Fruit fly (Drosophila melanogaster): ENCODE measurements around the gene Cad96Ca.
A peak's percentile ranks its signal among the peaks of the same experiment; 100 is the strongest.

The Cad96Ca gene

DNA sequence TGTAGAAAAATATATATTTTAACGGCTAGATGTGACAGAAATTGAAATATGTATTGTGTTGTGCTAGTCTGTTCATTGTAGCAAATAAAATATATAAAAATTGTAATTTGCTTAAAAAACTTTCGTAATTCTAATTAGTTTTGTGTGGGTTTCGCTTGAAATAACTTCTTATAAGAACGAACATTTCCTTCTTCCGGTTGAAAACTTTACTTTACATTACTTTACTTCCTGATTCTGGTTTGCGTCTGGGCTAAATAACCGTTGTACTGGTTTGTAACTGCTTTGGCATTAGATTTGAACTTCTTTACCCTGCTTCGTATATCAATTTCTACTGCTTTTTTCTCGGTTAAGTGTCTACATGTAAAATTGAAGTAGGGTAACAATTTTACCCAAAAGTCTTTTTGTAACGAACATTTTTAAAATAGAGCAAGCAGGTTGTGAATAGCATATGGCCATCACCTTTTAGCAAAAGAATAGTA is 14.3 kb downstream of the Cad96Ca start, which contains the start of gene lobo (continued):
- TF ChIP-seq tap (tag; optimal IDR thresholded peaks at IDR 0.05), result no peak
- TF ChIP-seq MESR4 (GFP tag; optimal IDR thresholded peaks at IDR 0.05), result no peak
- TF ChIP-seq CG6254 (GFP tag; optimal IDR thresholded peaks at IDR 0.05), result no peak
- peak; percentile 36; the same call in 1 of the 3 replicates for TF ChIP-seq so (GFP tag; IDR thresholded peaks at IDR 0.05)
- TF ChIP-seq CG3847 (GFP tag; IDR thresholded peaks at IDR 0.05), result peak; percentile 79
- TF ChIP-seq NK7.1 (GFP tag; optimal IDR thresholded peaks at IDR 0.05), result peak; percentile 69
- TF ChIP-seq CG13424 (tag; optimal IDR thresholded peaks at IDR 0.05), result peak; percentile 67
- TF ChIP-seq CG4707 (GFP tag; optimal IDR thresholded peaks at IDR 0.05), result peak; percentile 8
- no peak for TF ChIP-seq Max (GFP tag; optimal IDR thresholded peaks at IDR 0.05)
- TF ChIP-seq CG3163 (GFP tag; optimal IDR thresholded peaks at IDR 0.05), result peak; percentile 54
- TF ChIP-seq CG17385 (GFP tag; optimal IDR thresholded peaks at IDR 0.05), result peak; percentile 59
- TF ChIP-seq dan (GFP tag; IDR thresholded peaks at IDR 0.05), result no peak
- peak; percentile 10 for TF ChIP-seq ftz-f1 (GFP tag; optimal IDR thresholded peaks at IDR 0.05)
- TF ChIP-seq CG6813 (GFP tag; optimal IDR thresholded peaks at IDR 0.05), result peak; percentile 29
- peak; percentile 4 for TF ChIP-seq sima (GFP tag; optimal IDR thresholded peaks at IDR 0.05)
- TF ChIP-seq phol (tag; optimal IDR thresholded peaks at IDR 0.05), result peak; percentile 75
- peak; percentile 55 for TF ChIP-seq CG2120 (GFP tag; optimal IDR thresholded peaks at IDR 0.05)
- TF ChIP-seq pros (GFP tag; optimal IDR thresholded peaks at IDR 0.05), result no peak
- TF ChIP-seq CG3726 (GFP tag; IDR thresholded peaks at IDR 0.05), result no peak
- TF ChIP-seq CG6175 (GFP tag; IDR thresholded peaks at IDR 0.05), result no peak
- TF ChIP-seq dmrt11E (tag; optimal IDR thresholded peaks at IDR 0.05), result peak; percentile 39
- TF ChIP-seq Usf (GFP tag; optimal IDR thresholded peaks at IDR 0.05), result peak; percentile 28
- TF ChIP-seq dimm (GFP tag; IDR thresholded peaks at IDR 0.05), result peak; percentile 53; the same call in 1 of the 2 replicates
- peak; percentile 95 for TF ChIP-seq ci (GFP tag; IDR thresholded peaks at IDR 0.05)
- peak; percentile 19 for TF ChIP-seq jing (GFP tag; optimal IDR thresholded peaks at IDR 0.05)
- TF ChIP-seq CG30431 (GFP tag; optimal IDR thresholded peaks at IDR 0.05), result peak; percentile 36
- peak; percentile 61 for TF ChIP-seq CG7372 (GFP tag; IDR thresholded peaks at IDR 0.05)
- TF ChIP-seq eyg (GFP tag; optimal IDR thresholded peaks at IDR 0.05), result peak; percentile 71
- peak; percentile 67 for TF ChIP-seq Mes4 (GFP tag; optimal IDR thresholded peaks at IDR 0.05)
- peak; percentile 53 for TF ChIP-seq bab2 (GFP tag; optimal IDR thresholded peaks at IDR 0.05)
- TF ChIP-seq CG30020 (tag; optimal IDR thresholded peaks at IDR 0.05), result no peak
- peak; percentile 90 for TF ChIP-seq CG2199 (GFP tag; IDR thresholded peaks at IDR 0.05)
- peak; percentile 67 for TF ChIP-seq CG6683 (GFP tag; optimal IDR thresholded peaks at IDR 0.05)
- peak; percentile 75 for TF ChIP-seq CG9817 (tag; optimal IDR thresholded peaks at IDR 0.05)
- TF ChIP-seq CG5180 (GFP tag; optimal IDR thresholded peaks at IDR 0.05), result peak; percentile 35
- TF ChIP-seq otp (GFP tag; IDR thresholded peaks at IDR 0.05), result peak; percentile 84
- peak; percentile 52 for TF ChIP-seq CG3407 (GFP tag; optimal IDR thresholded peaks at IDR 0.05)
- TF ChIP-seq CG12391 (tag; optimal IDR thresholded peaks at IDR 0.05), result peak; percentile 77
- TF ChIP-seq sqz (GFP tag; optimal IDR thresholded peaks at IDR 0.05), result peak; percentile 34
- TF ChIP-seq wor (GFP tag; IDR thresholded peaks at IDR 0.05), result 0 out of 2 replicates have a peak, but pooled peaks have one; percentile 21
- TF ChIP-seq BEAF-32 (GFP tag; optimal IDR thresholded peaks at IDR 0.05), result peak; percentile 16
- TF ChIP-seq trem (tag; optimal IDR thresholded peaks at IDR 0.05), result peak; percentile 60
- peak; percentile 64; the same call in 1 of the 2 replicates for TF ChIP-seq Bgb (GFP tag; IDR thresholded peaks at IDR 0.05; ENCODE audit: partially characterized antibody)
- TF ChIP-seq CG10274 (GFP tag; optimal IDR thresholded peaks at IDR 0.05), result peak; percentile 21
- peak; percentile 68 for TF ChIP-seq CG1233 (GFP tag; optimal IDR thresholded peaks at IDR 0.05)
- TF ChIP-seq CG10431 (GFP tag; optimal IDR thresholded peaks at IDR 0.05), result no peak
- no peak for TF ChIP-seq mld (GFP tag; IDR thresholded peaks at IDR 0.05; ENCODE audit: partially characterized antibody)
- no peak for TF ChIP-seq ssp (GFP tag; IDR thresholded peaks at IDR 0.05)
- TF ChIP-seq CG14667 (GFP tag; IDR thresholded peaks at IDR 0.05), result no peak
- TF ChIP-seq twi (tag; optimal IDR thresholded peaks at IDR 0.05), result peak; percentile 57
